Fruit fly (Drosophila melanogaster): ENCODE results near the gene Rel.

Gene Rel

dm6 chr3R:9057398-9058058, 9.8 kb upstream of the Rel start (continued):
- TF ChIP-seq Mrtf (GFP tag; IDR thresholded peaks at IDR 0.05) (no peak), CG11723 (GFP tag; optimal IDR thresholded peaks at IDR 0.05) (peak; percentile 93), oc (tag; optimal IDR thresholded peaks at IDR 0.05) (peak; percentile 96), Pdp1 (GFP tag; optimal IDR thresholded peaks at IDR 0.05) (peak; percentile 62 to 64), gce (GFP tag; IDR thresholded peaks at IDR 0.05) (no peak), esg (GFP tag; conservative IDR thresholded peaks at IDR 0.05) (no peak), dmrt11E (tag; optimal IDR thresholded peaks at IDR 0.05) (peak; percentile 98), her (GFP tag; optimal IDR thresholded peaks at IDR 0.05) (no peak), Sry-δ (GFP tag; optimal IDR thresholded peaks at IDR 0.05) (peak; percentile 66), Eip74EF (GFP tag; optimal IDR thresholded peaks at IDR 0.05) (peak in 1 of 2 experiments; percentile 99), unpg (GFP tag; optimal IDR thresholded peaks at IDR 0.05) (peak; percentile 98), CG12299 (tag; optimal IDR thresholded peaks at IDR 0.05) (peak; percentile 97), Jarid2 (GFP tag; optimal IDR thresholded peaks at IDR 0.05) (peak; percentile 77), chinmo (GFP tag; IDR thresholded peaks at IDR 0.05; ENCODE audit: partially characterized antibody) (no peak), CG4424 (GFP tag; optimal IDR thresholded peaks at IDR 0.05) (peak; percentile 95), Rx (GFP tag; IDR thresholded peaks at IDR 0.05) (no peak), CG16815 (GFP tag; optimal IDR thresholded peaks at IDR 0.05) (peak; percentile 94), CG30020 (tag; optimal IDR thresholded peaks at IDR 0.05) (peak; percentile 91), CG12769 (tag; optimal IDR thresholded peaks at IDR 0.05) (peak; percentile 98), ci (GFP tag; IDR thresholded peaks at IDR 0.05) (no peak), CG12236 (GFP tag; optimal IDR thresholded peaks at IDR 0.05) (peak; percentile 24), Dref (GFP tag; IDR thresholded peaks at IDR 0.05) (no peak), CG3726 (GFP tag; IDR thresholded peaks at IDR 0.05) (no peak), CG16863 (GFP tag; optimal IDR thresholded peaks at IDR 0.05) (peak; percentile 44), insv (GFP tag; optimal IDR thresholded peaks at IDR 0.05) (peak in 1 of 2 experiments; percentile 81), CG11247 (GFP tag; IDR thresholded peaks at IDR 0.05) (no peak), pfk (GFP tag; optimal IDR thresholded peaks at IDR 0.05) (peak; percentile 71), tna (GFP tag; IDR thresholded peaks at IDR 0.05; ENCODE audit: partially characterized antibody) (no peak), bowl (GFP tag; IDR thresholded peaks at IDR 0.05) (no peak), lola (GFP tag; optimal IDR thresholded peaks at IDR 0.05) (peak in 1 of 3 experiments; percentile 99), CG15269 (tag; optimal IDR thresholded peaks at IDR 0.05) (peak; percentile 98), CG6254 (GFP tag; optimal IDR thresholded peaks at IDR 0.05) (peak; percentile 94), CG10565 (GFP tag; optimal IDR thresholded peaks at IDR 0.05) (peak; percentile 20), wek (GFP tag; optimal IDR thresholded peaks at IDR 0.05) (peak; percentile 55), CG4707 (GFP tag; optimal IDR thresholded peaks at IDR 0.05) (peak; percentile 85), CG12155 (GFP tag; optimal IDR thresholded peaks at IDR 0.05) (peak; percentile 94), repo (GFP tag; optimal IDR thresholded peaks at IDR 0.05) (peak; percentile 23), MTF-1 (GFP tag; optimal IDR thresholded peaks at IDR 0.05; ENCODE audit: borderline replicate concordance) (peak; percentile 90), Awh (GFP tag; IDR thresholded peaks at IDR 0.05) (no peak), CG1233 (GFP tag; optimal IDR thresholded peaks at IDR 0.05) (peak; percentile 98), CG7987 (GFP tag; optimal IDR thresholded peaks at IDR 0.05) (peak; percentile 92), BEAF-32 (GFP tag; optimal IDR thresholded peaks at IDR 0.05) (peak; percentile 82), NfI (GFP tag; optimal IDR thresholded peaks at IDR 0.05) (peak; percentile 97), sob (GFP tag; IDR thresholded peaks at IDR 0.05) (no peak), CG2712 (tag; optimal IDR thresholded peaks at IDR 0.05) (peak; percentile 100), ac (GFP tag; optimal IDR thresholded peaks at IDR 0.05) (peak; percentile 75), trem (tag; optimal IDR thresholded peaks at IDR 0.05) (peak; percentile 96), lab (GFP tag; optimal IDR thresholded peaks at IDR 0.05) (peak; percentile 99)
